Fruit fly (Drosophila melanogaster) whole organism, prepupa: Measurements from ENCODE around the gene CG17470.

ENCODE experiments used
- Blimp-1 ChIP-seq: fragments of 200-800 bp; sonication (Bioruptor generic); optimal IDR thresholded peaks from 3 replicates; lab custom pipeline; 2017; ENCODE audit warnings: missing biosample characterization, missing genetic modification characterization, mild to moderate bottlenecking, moderate library complexity, missing genetic modification reagents
- CG10631 ChIP-seq: fragments of 200-800 bp; sonication (Bioruptor generic); optimal IDR thresholded peaks from 2 replicates; lab custom pipeline; 2016; ENCODE audit warnings: missing biosample characterization, missing genetic modification characterization
- CG10669 ChIP-seq: fragments of 200-800 bp; sonication (Bioruptor generic); optimal IDR thresholded peaks from 3 replicates; lab custom pipeline; 2018; ENCODE audit warnings: missing biosample characterization, mild to moderate bottlenecking, missing genetic modification characterization, moderate library complexity
- CG11294 ChIP-seq: fragments of 200-800 bp; sonication (Bioruptor generic); IDR thresholded peaks from 2 replicates; pipeline ENCODE4 v1.3.6; 2022; ENCODE audit warnings: missing biosample characterization, missing genetic modification characterization
- CG15336 ChIP-seq: fragments of 200-800 bp; sonication (Bioruptor generic); IDR thresholded peaks from 2 replicates; pipeline ENCODE4 v1.3.6; 2022; ENCODE audit warnings: missing biosample characterization, missing genetic modification characterization
- CG16779 ChIP-seq: fragments of 200-800 bp; sonication (Bioruptor generic); optimal IDR thresholded peaks from 3 replicates; lab custom pipeline; 2017; ENCODE audit warnings: missing biosample characterization, mild to moderate bottlenecking, missing genetic modification characterization
- CG3032 ChIP-seq: fragments of 200-800 bp; optimal IDR thresholded peaks from 2 replicates; lab custom pipeline; 2019; ENCODE audit warnings: missing biosample characterization, mild to moderate bottlenecking, missing genetic modification characterization, moderate library complexity
- CG32006 ChIP-seq: fragments of 200-800 bp; sonication (Bioruptor generic); optimal IDR thresholded peaks from 3 replicates; lab custom pipeline; 2017; ENCODE audit warnings: missing biosample characterization, mild to moderate bottlenecking, missing genetic modification characterization
- CG3919 ChIP-seq: fragments of 200-800 bp; sonication (Bioruptor generic); optimal IDR thresholded peaks from 3 replicates; lab custom pipeline; 2016; ENCODE audit warnings: missing biosample characterization, missing genetic modification characterization
- CG4318 ChIP-seq: fragments of 200-800 bp; sonication (Bioruptor generic); optimal IDR thresholded peaks from 3 replicates; lab custom pipeline; 2017; ENCODE audit warnings: missing biosample characterization, mild to moderate bottlenecking, missing genetic modification characterization
- CG6163 ChIP-seq: fragments of 200-800 bp; sonication (Bioruptor generic); IDR thresholded peaks from 3 replicates; pipeline ENCODE4 v1.3.6; 2022; ENCODE audit warnings: missing biosample characterization, missing genetic modification characterization
- CG6276 ChIP-seq: fragments of 200-800 bp; sonication (Bioruptor generic); optimal IDR thresholded peaks from 2 replicates; lab custom pipeline; 2017; ENCODE audit warnings: missing biosample characterization, mild to moderate bottlenecking, missing genetic modification characterization
- CG6792 ChIP-seq: fragments of 200-800 bp; sonication (Bioruptor generic); optimal IDR thresholded peaks from 3 replicates; lab custom pipeline; 2016; ENCODE audit warnings: missing biosample characterization, missing genetic modification characterization
- CG6808 ChIP-seq: fragments of 200-800 bp; sonication (Bioruptor generic); optimal IDR thresholded peaks from 3 replicates; lab custom pipeline; 2017; ENCODE audit warnings: missing biosample characterization, missing genetic modification characterization, mild to moderate bottlenecking, moderate library complexity, missing genetic modification reagents
- CG6854 ChIP-seq: fragments of 200-800 bp; sonication (Bioruptor generic); optimal IDR thresholded peaks from 2 replicates; lab custom pipeline; 2017; ENCODE audit warnings: missing biosample characterization, mild to moderate bottlenecking, missing genetic modification characterization
- CG7368 ChIP-seq: fragments of 200-800 bp; sonication (Bioruptor generic); optimal IDR thresholded peaks from 3 replicates; lab custom pipeline; 2016; ENCODE audit warnings: missing biosample characterization, missing genetic modification characterization
- CG8119 ChIP-seq: fragments of 200-800 bp; sonication (Bioruptor generic); IDR thresholded peaks from 3 replicates; pipeline ENCODE4 v1.3.6; 2022; ENCODE audit warnings: missing biosample characterization, missing genetic modification characterization
- CG8319 ChIP-seq: fragments of 200-800 bp; sonication (Bioruptor generic); optimal IDR thresholded peaks from 3 replicates; lab custom pipeline; 2016; ENCODE audit warnings: missing biosample characterization, missing genetic modification characterization
- CG8632 ChIP-seq: fragments of 200-800 bp; sonication (Bioruptor generic); optimal IDR thresholded peaks from 3 replicates; lab custom pipeline; 2016; ENCODE audit warnings: missing biosample characterization, missing genetic modification characterization
- Eip75B ChIP-seq: fragments of 200-800 bp; sonication (Bioruptor generic); optimal IDR thresholded peaks from 3 replicates; lab custom pipeline; 2016; ENCODE audit warnings: missing biosample characterization, missing genetic modification characterization
- Eip78C ChIP-seq: fragments of 200-800 bp; sonication (Bioruptor generic); peaks from one replicate; lab custom pipeline; 2016; ENCODE audit warnings: missing biosample characterization, missing genetic modification characterization
- Eip93F ChIP-seq: fragments of 200-800 bp; sonication (Bioruptor generic); optimal IDR thresholded peaks from 2 replicates; lab custom pipeline; 2016; ENCODE audit warnings: missing biosample characterization, mild to moderate bottlenecking, missing genetic modification characterization
- Ets21C ChIP-seq: fragments of 200-800 bp; sonication (Bioruptor generic); optimal IDR thresholded peaks from 3 replicates; lab custom pipeline; 2016; ENCODE audit warnings: missing biosample characterization, missing genetic modification characterization
- Hr38 ChIP-seq: sonication (Bioruptor generic); optimal IDR thresholded peaks from 2 replicates; lab custom pipeline; 2016; ENCODE audit warnings: missing biosample characterization, missing genetic modification characterization
- Hr39 ChIP-seq: fragments of 200-800 bp; sonication (Bioruptor generic); optimal IDR thresholded peaks from 2 replicates; lab custom pipeline; 2016; ENCODE audit warnings: missing biosample characterization, missing genetic modification characterization
- Met ChIP-seq: fragments of 200-800 bp; sonication (Bioruptor generic); optimal IDR thresholded peaks from 3 replicates; lab custom pipeline; 2016; ENCODE audit warnings: missing biosample characterization, missing genetic modification characterization
- OdsH ChIP-seq: fragments of 200-800 bp; sonication (Bioruptor generic); optimal IDR thresholded peaks from 3 replicates; lab custom pipeline; 2016; ENCODE audit warnings: missing biosample characterization, missing genetic modification characterization
- Sox102F ChIP-seq: fragments of 200-800 bp; sonication (Bioruptor generic); optimal IDR thresholded peaks from 2 replicates; lab custom pipeline; 2016; ENCODE audit warnings: missing biosample characterization, mild to moderate bottlenecking, missing genetic modification characterization
- Sox14 ChIP-seq: fragments of 200-800 bp; sonication (Bioruptor generic); optimal IDR thresholded peaks from 3 replicates; lab custom pipeline; 2016; ENCODE audit warnings: missing biosample characterization, missing genetic modification characterization
- achi ChIP-seq: fragments of 200-800 bp; sonication (Bioruptor generic); optimal IDR thresholded peaks from 3 replicates; lab custom pipeline; 2016; ENCODE audit warnings: missing biosample characterization, missing genetic modification characterization
- acj6 ChIP-seq: fragments of 200-800 bp; sonication (Bioruptor generic); optimal IDR thresholded peaks from 3 replicates; lab custom pipeline; 2016; ENCODE audit warnings: missing biosample characterization, missing genetic modification characterization
- cyc ChIP-seq: fragments of 200-800 bp; sonication (Bioruptor generic); optimal IDR thresholded peaks from 3 replicates; lab custom pipeline; 2016; ENCODE audit warnings: missing biosample characterization, missing genetic modification characterization
- dac ChIP-seq: fragments of 200-800 bp; sonication (Bioruptor generic); optimal IDR thresholded peaks from 2 replicates; lab custom pipeline; 2017; ENCODE audit warnings: missing biosample characterization, mild to moderate bottlenecking, missing genetic modification characterization
- dsx ChIP-seq: fragments of 200-800 bp; optimal IDR thresholded peaks from 3 replicates; lab custom pipeline; 2019; ENCODE audit warnings: missing biosample characterization, mild to moderate bottlenecking, missing genetic modification characterization, moderate library complexity; ENCODE audit not compliant: poor library complexity, severe bottlenecking
- eg ChIP-seq: fragments of 200-800 bp; sonication (Bioruptor generic); IDR thresholded peaks from 3 replicates; pipeline ENCODE4 v1.3.6; 2022; ENCODE audit warnings: missing biosample characterization, missing genetic modification characterization
- esn ChIP-seq: fragments of 200-800 bp; sonication (Bioruptor generic); optimal IDR thresholded peaks from 2 replicates; lab custom pipeline; 2016; ENCODE audit warnings: missing biosample characterization, mild to moderate bottlenecking, missing genetic modification characterization, moderate library complexity
- fd59A ChIP-seq: fragments of 200-800 bp; sonication (Bioruptor generic); optimal IDR thresholded peaks from 2 replicates; lab custom pipeline; 2017; ENCODE audit warnings: missing biosample characterization, mild to moderate bottlenecking, missing genetic modification characterization, missing genetic modification reagents
- fd85E ChIP-seq: fragments of 200-800 bp; sonication (Bioruptor generic); optimal IDR thresholded peaks from 3 replicates; lab custom pipeline; 2016; ENCODE audit warnings: missing biosample characterization, missing genetic modification characterization
- fkh ChIP-seq: fragments of 200-800 bp; sonication (Bioruptor generic); optimal IDR thresholded peaks from 3 replicates; lab custom pipeline; 2017; ENCODE audit warnings: missing biosample characterization, mild to moderate bottlenecking, missing genetic modification characterization, moderate library complexity
- lz ChIP-seq: fragments of 200-800 bp; sonication (Bioruptor generic); optimal IDR thresholded peaks from 3 replicates; lab custom pipeline; 2016; ENCODE audit warnings: missing biosample characterization, missing genetic modification characterization
- net ChIP-seq: fragments of 200-800 bp; sonication (Bioruptor generic); optimal IDR thresholded peaks from 3 replicates; lab custom pipeline; 2016; ENCODE audit warnings: missing biosample characterization, missing genetic modification characterization
- pdm3 ChIP-seq: fragments of 200-800 bp; sonication (Bioruptor generic); optimal IDR thresholded peaks from 3 replicates; lab custom pipeline; 2016; ENCODE audit warnings: missing biosample characterization, missing genetic modification characterization
- salr ChIP-seq, 2 experiments: fragments of 200-800 bp; sonication (Bioruptor generic); optimal IDR thresholded peaks; 3 replicates each; lab custom pipeline; 2016 to 2018; ENCODE audit warnings: missing biosample characterization in 2 of 2, missing genetic modification characterization in 2 of 2, mild to moderate bottlenecking in 1 of 2
- spab ChIP-seq: fragments of 200-800 bp; sonication (Bioruptor generic); optimal IDR thresholded peaks from 2 replicates; lab custom pipeline; 2017; ENCODE audit warnings: missing biosample characterization, mild to moderate bottlenecking, missing genetic modification characterization, missing genetic modification reagents
- ss ChIP-seq, 2 experiments: fragments of 200-800 bp; sonication (Bioruptor generic); optimal IDR thresholded peaks; 2 replicates in 1 of 2; 3 replicates in 1 of 2; lab custom pipeline; 2017 to 2018; ENCODE audit warnings: mild to moderate bottlenecking in 2 of 2, missing biosample characterization in 2 of 2, missing genetic modification characterization in 2 of 2, moderate library complexity in 1 of 2
- svp ChIP-seq: fragments of 200-800 bp; sonication (Bioruptor generic); peaks from one replicate; lab custom pipeline; 2016; ENCODE audit warnings: missing biosample characterization, missing genetic modification characterization
- topi ChIP-seq: fragments of 200-800 bp; sonication (Bioruptor generic); optimal IDR thresholded peaks from 3 replicates; lab custom pipeline; 2016; ENCODE audit warnings: missing biosample characterization, missing genetic modification characterization

CG17470 gene

dm6 chr2L:20675875-20676274, 32.8 kb upstream of the CG17470 start, which contains the start of the genes CG31678 and IKKepsilon (continued):
- peak; percentile 67 for TF ChIP-seq Eip78C (GFP tag; lab: Kevin White, UChicago)
- no peak for TF ChIP-seq CG11294
- no peak for TF ChIP-seq Ets21C (GFP tag; lab: Kevin White, UChicago)
- TF ChIP-seq fd85E (GFP tag; lab: Kevin White, UChicago), result no peak
- TF ChIP-seq CG8319 (GFP tag; lab: Kevin White, UChicago), result no peak
- TF ChIP-seq acj6 (GFP tag; lab: Kevin White, UChicago), result peak; percentile 56
- TF ChIP-seq CG6854 (GFP tag; lab: Kevin White, UChicago), result peak; percentile 6
- TF ChIP-seq lz (GFP tag; lab: Kevin White, UChicago), result peak; percentile 47
- no peak for TF ChIP-seq CG6276 (GFP tag; lab: Kevin White, UChicago)
- peak; percentile 50 for TF ChIP-seq achi (GFP tag; lab: Kevin White, UChicago)
- TF ChIP-seq CG6808 (GFP tag; lab: Kevin White, UChicago), result no peak
- peak; percentile 2 for TF ChIP-seq CG8632 (GFP tag; lab: Kevin White, UChicago)
- TF ChIP-seq CG4318 (GFP tag; lab: Kevin White, UChicago), result no peak
- TF ChIP-seq Sox14 (GFP tag; lab: Kevin White, UChicago), result peak; percentile 81
- TF ChIP-seq CG7368, result no peak
- no peak for TF ChIP-seq Sox102F (GFP tag; lab: Kevin White, UChicago)
- peak; percentile 46 for TF ChIP-seq CG3919 (GFP tag; lab: Kevin White, UChicago)
- TF ChIP-seq spab, result no peak
- no peak for TF ChIP-seq Met (GFP tag; lab: Kevin White, UChicago)
- no peak for TF ChIP-seq Hr39
- no peak for TF ChIP-seq net

DNA sequence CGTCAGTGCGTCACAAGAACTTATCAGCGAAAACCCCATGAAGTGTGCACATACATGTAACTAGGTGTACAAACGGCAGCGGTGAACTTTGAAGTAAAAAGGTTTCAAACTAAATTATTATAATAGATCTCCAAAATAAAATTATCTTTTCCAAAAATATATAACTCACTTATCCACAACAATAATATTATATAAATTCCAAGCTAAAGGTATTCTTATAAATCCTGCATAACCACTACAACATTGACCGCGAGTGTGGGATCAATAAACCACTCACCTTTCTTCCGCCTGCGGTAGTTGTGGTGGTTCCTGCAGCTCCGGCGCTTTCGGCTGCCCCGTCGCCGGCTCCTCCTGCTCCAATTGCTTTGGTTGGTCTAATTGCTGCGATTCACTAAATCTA, 31.7 kb upstream of the CG17470 start:
- no peak for TF ChIP-seq Eip93F (GFP tag; lab: Kevin White, UChicago)
- no peak for TF ChIP-seq CG6163
- TF ChIP-seq dsx, result no peak
- TF ChIP-seq CG6854 (GFP tag; lab: Kevin White, UChicago), result no peak
- peak; percentile 8 for TF ChIP-seq Eip78C (GFP tag; lab: Kevin White, UChicago)
- TF ChIP-seq eg, result 0 out of 3 replicates have a peak, but pooled peaks have one; percentile 35
- TF ChIP-seq Hr38 (GFP tag; lab: Kevin White, UChicago), result no peak
- TF ChIP-seq Eip75B (GFP tag; lab: Kevin White, UChicago), result no peak
- TF ChIP-seq CG10631 (GFP tag; lab: Kevin White, UChicago), result no peak
- peak; percentile 47 for TF ChIP-seq svp (GFP tag; lab: Kevin White, UChicago)
- TF ChIP-seq CG15336, result no peak
- no peak for TF ChIP-seq ss (GFP tag; optimal IDR thresholded peaks at IDR 0.05; lab: Kevin White, UChicago)

- no peak for TF ChIP-seq fd59A
- TF ChIP-seq Sox14 (GFP tag; lab: Kevin White, UChicago), result no peak
- TF ChIP-seq CG16779 (tag; lab: Kevin White, UChicago), result peak; percentile 70
- TF ChIP-seq CG10669 (GFP tag; lab: Kevin White, UChicago), result no peak
- TF ChIP-seq OdsH (GFP tag; lab: Kevin White, UChicago), result no peak
- TF ChIP-seq CG6808 (GFP tag; lab: Kevin White, UChicago), result no peak
- no peak for TF ChIP-seq fkh (GFP tag; lab: Kevin White, UChicago)
- TF ChIP-seq salr (GFP tag; optimal IDR thresholded peaks at IDR 0.05; lab: Kevin White, UChicago), result no peak
- peak; percentile 18 for TF ChIP-seq Eip78C (GFP tag; lab: Kevin White, UChicago)
- no peak for TF ChIP-seq CG3032
- no peak for TF ChIP-seq topi (GFP tag; lab: Kevin White, UChicago)
- no peak for TF ChIP-seq cyc (GFP tag; lab: Kevin White, UChicago)
- TF ChIP-seq spab, result no peak
- 0 out of 3 replicates have a peak, but pooled peaks have one; percentile 22 for TF ChIP-seq eg
- TF ChIP-seq svp (GFP tag; lab: Kevin White, UChicago), result peak; percentile 37
- no peak for TF ChIP-seq CG15336
- no peak for TF ChIP-seq CG8632 (GFP tag; lab: Kevin White, UChicago)
- TF ChIP-seq CG32006, result peak; percentile 16
- no peak for TF ChIP-seq pdm3
- TF ChIP-seq esn (GFP tag; lab: Kevin White, UChicago), result no peak
- no peak for TF ChIP-seq Blimp-1
- TF ChIP-seq CG8119 (GFP tag; lab: Robert Waterston, UW), result no peak
- no peak for TF ChIP-seq dsx
- TF ChIP-seq dac, result no peak
- TF ChIP-seq lz (GFP tag; lab: Kevin White, UChicago), result no peak
- no peak for TF ChIP-seq acj6 (GFP tag; lab: Kevin White, UChicago)
- TF ChIP-seq CG6792 (GFP tag; lab: Kevin White, UChicago), result no peak
These were observed 30.9 kb upstream of the CG17470 start for dm6 chr2L:20673737-20674461.
